Worm (Caenorhabditis elegans): ENCODE results near the gene F44A2.3.

DNA sequence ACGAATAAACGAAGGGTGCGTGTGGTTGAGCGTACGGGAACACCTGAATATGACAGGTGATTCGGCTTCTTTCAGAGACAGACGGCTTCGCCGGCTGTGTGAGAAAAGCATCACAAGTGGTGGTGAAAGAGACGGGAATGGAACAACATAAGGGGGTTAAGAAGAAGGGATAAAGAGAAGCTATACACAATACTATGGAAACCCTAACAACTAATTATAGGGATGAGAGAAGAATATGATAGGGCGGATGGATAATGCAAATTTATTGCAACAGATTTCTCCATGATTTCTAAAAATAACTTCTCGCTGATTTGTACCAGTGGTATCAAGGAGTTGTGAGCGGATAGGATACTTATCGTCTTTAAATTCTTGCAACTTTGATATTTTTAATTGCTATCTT is 23.1 kb upstream of the F44A2.3 start, which contains the start of gene hlh-10:
- no peak for TF ChIP-seq dao-5 (tag; optimal IDR thresholded peaks at IDR 0.05)
- no peak for TF ChIP-seq him-1 (tag; optimal IDR thresholded peaks at IDR 0.05)
